Worm (Caenorhabditis elegans) whole organism, L4 larva: Measurements from ENCODE around the gene B0284.3.

Source experiments
- F10B5.3 ChIP-seq: sonication (generic microtip); optimal IDR thresholded peaks from 2 replicates; lab custom pipeline; 2016; ENCODE audit warnings: mild to moderate bottlenecking, missing genetic modification characterization, missing compliant biosample characterization
- F44E2.7 ChIP-seq: fragments of 200-800 bp; sonication (Bioruptor generic); IDR thresholded peaks from 2 replicates; pipeline ENCODE4 v2.1.2; 2022; ENCODE audit warnings: missing genetic modification characterization, missing compliant biosample characterization
- Y75B8A.6 ChIP-seq: fragments of 200-800 bp; sonication (Bioruptor generic); IDR thresholded peaks from 2 replicates; pipeline ENCODE4 v1.3.6; 2022; ENCODE audit warnings: missing genetic modification reagents, missing genetic modification characterization, missing compliant biosample characterization
- ZK337.2 ChIP-seq: fragments of 200-800 bp; sonication (Bioruptor generic); IDR thresholded peaks from 2 replicates; pipeline ENCODE4 v1.3.6; 2022; ENCODE audit warnings: missing genetic modification reagents, missing genetic modification characterization, missing compliant biosample characterization
- aha-1 ChIP-seq: fragments of 150-350 bp; peaks from one replicate; lab custom pipeline; 2014; ENCODE audit warnings: missing biosample characterization, missing genetic modification characterization
- daf-16 ChIP-seq, 3 experiments: sonication (generic microtip); optimal IDR thresholded peaks; 2 replicates each; lab custom pipeline; 2016 to 2017; ENCODE audit warnings: missing genetic modification characterization in 3 of 3, missing genetic modification reagents in 3 of 3, mild to moderate bottlenecking in 2 of 3, missing compliant biosample characterization in 2 of 3, missing biosample characterization in 1 of 3, moderate library complexity in 1 of 3
- daf-8 ChIP-seq: fragments of 200-800 bp; sonication (Bioruptor generic); IDR thresholded peaks from 2 replicates; pipeline ENCODE4 v1.3.6; 2022; ENCODE audit warnings: missing genetic modification characterization, missing compliant biosample characterization
- dmd-6 ChIP-seq: fragments of 200-800 bp; sonication (Bioruptor generic); IDR thresholded peaks from 2 replicates; pipeline ENCODE4 v1.3.6; 2022; ENCODE audit warnings: missing genetic modification reagents, missing genetic modification characterization, missing compliant biosample characterization
- dpl-1 ChIP-seq: fragments of 150-350 bp; optimal IDR thresholded peaks from 2 replicates; lab custom pipeline; 2014; ENCODE audit warnings: missing biosample characterization, missing genetic modification reagents, missing genetic modification characterization
- dve-1 ChIP-seq: sonication (generic microtip); optimal IDR thresholded peaks from 2 replicates; lab custom pipeline; 2017; ENCODE audit warnings: antibody characterized with exemption, mild to moderate bottlenecking, missing genetic modification characterization, missing compliant biosample characterization; ENCODE audit not compliant: insufficient read depth
- egl-43 ChIP-seq: fragments of 200-800 bp; sonication (Bioruptor generic); IDR thresholded peaks from 2 replicates; pipeline ENCODE4 v1.3.6; 2022; ENCODE audit warnings: missing genetic modification reagents, missing genetic modification characterization, missing compliant biosample characterization
- fkh-10 ChIP-seq: fragments of 150-350 bp; optimal IDR thresholded peaks from 2 replicates; lab custom pipeline; 2014; ENCODE audit warnings: missing biosample characterization, missing genetic modification reagents, missing genetic modification characterization
- gei-8 ChIP-seq: fragments of 200-800 bp; sonication (Bioruptor generic); optimal IDR thresholded peaks from 2 replicates; lab custom pipeline; 2018; ENCODE audit warnings: mild to moderate bottlenecking, missing genetic modification characterization, missing compliant biosample characterization
- hif-1 ChIP-seq, 2 experiments: sonication (generic microtip); optimal IDR thresholded peaks; 2 replicates each; lab custom pipeline; 2016 to 2017; ENCODE audit warnings: missing compliant biosample characterization in 2 of 2, missing genetic modification characterization in 2 of 2, missing genetic modification reagents in 2 of 2, missing genotype in 2 of 2, mild to moderate bottlenecking in 1 of 2
- hlh-11 ChIP-seq: fragments of 200-800 bp; sonication (Bioruptor generic); optimal IDR thresholded peaks from 2 replicates; lab custom pipeline; 2018; ENCODE audit warnings: mild to moderate bottlenecking, missing genetic modification characterization, missing compliant biosample characterization
- hmg-1.1 ChIP-seq: fragments of 200-800 bp; sonication (Bioruptor generic); IDR thresholded peaks from 2 replicates; pipeline ENCODE4 v1.3.6; 2022; ENCODE audit warnings: missing genetic modification reagents, missing genetic modification characterization, missing compliant biosample characterization
- jun-1 ChIP-seq: fragments of 150-350 bp; optimal IDR thresholded peaks from 2 replicates; lab custom pipeline; 2014; ENCODE audit warnings: missing biosample characterization, missing genetic modification reagents, missing genetic modification characterization
- lim-7 ChIP-seq: fragments of 200-800 bp; sonication (Bioruptor generic); IDR thresholded peaks from 2 replicates; pipeline ENCODE4 v1.3.6; 2022; ENCODE audit warnings: missing genetic modification characterization, missing compliant biosample characterization
- lin-15B ChIP-seq: fragments of 150-350 bp; sonication (generic microtip); optimal IDR thresholded peaks from 3 replicates; lab custom pipeline; 2014; ENCODE audit warnings: missing biosample characterization, missing genetic modification characterization
- lin-38 ChIP-seq: fragments of 200-800 bp; sonication (Bioruptor generic); IDR thresholded peaks from 2 replicates; pipeline ENCODE4 v1.3.6; 2022; ENCODE audit warnings: missing genetic modification reagents, missing genetic modification characterization, missing compliant biosample characterization
- lir-3 ChIP-seq: sonication (generic microtip); optimal IDR thresholded peaks from 2 replicates; lab custom pipeline; 2016; ENCODE audit warnings: mild to moderate bottlenecking, missing genetic modification characterization, missing compliant biosample characterization
- lsy-2 ChIP-seq, 2 experiments: fragments of 150-350 bp in 1 of 2; sonication (generic microtip) in 1 of 2; optimal IDR thresholded peaks; 2 replicates each; lab custom pipeline; 2014 to 2017; ENCODE audit warnings: missing biosample characterization in 2 of 2, missing genetic modification characterization in 2 of 2
- mdl-1 ChIP-seq, 2 experiments: fragments of 150-350 bp in 1 of 2; sonication (generic microtip) in 1 of 2; optimal IDR thresholded peaks; 2 replicates each; lab custom pipeline; 2014 to 2017; ENCODE audit warnings: missing biosample characterization in 2 of 2, missing genetic modification characterization in 2 of 2
- mdt-29 ChIP-seq: fragments of 200-800 bp; sonication (Bioruptor generic); IDR thresholded peaks from 2 replicates; pipeline ENCODE4 v1.3.6; 2022; ENCODE audit warnings: missing genetic modification reagents, missing genetic modification characterization, missing compliant biosample characterization
- mep-1 ChIP-seq: fragments of 150-350 bp; sonication (generic microtip); optimal IDR thresholded peaks from 3 replicates; lab custom pipeline; 2014; ENCODE audit warnings: missing biosample characterization, missing genetic modification characterization
- mes-2 ChIP-seq: sonication (generic microtip); optimal IDR thresholded peaks from 2 replicates; lab custom pipeline; 2016; ENCODE audit warnings: missing genotype, mild to moderate bottlenecking, missing genetic modification characterization, missing compliant biosample characterization; ENCODE audit not compliant: poor library complexity, severe bottlenecking
- mxl-3 ChIP-seq: fragments of 200-800 bp; sonication (Bioruptor generic); optimal IDR thresholded peaks from 2 replicates; lab custom pipeline; 2018; ENCODE audit warnings: mild to moderate bottlenecking, missing genetic modification characterization, missing compliant biosample characterization
- nhr-41 ChIP-seq: fragments of 200-800 bp; sonication (Bioruptor generic); IDR thresholded peaks from 2 replicates; pipeline ENCODE4 v1.3.6; 2022; ENCODE audit warnings: missing genetic modification reagents, missing genetic modification characterization, missing compliant biosample characterization
- nhr-6 ChIP-seq: fragments of 150-350 bp; optimal IDR thresholded peaks from 2 replicates; lab custom pipeline; 2014; ENCODE audit warnings: missing biosample characterization, missing genetic modification characterization
- nhr-76 ChIP-seq: fragments of 150-350 bp; optimal IDR thresholded peaks from 2 replicates; lab custom pipeline; 2014; ENCODE audit warnings: missing biosample characterization, missing genetic modification characterization
- pha-4 ChIP-seq, 2 experiments: fragments of 150-350 bp in 1 of 2; fragments of 200-800 bp in 1 of 2; sonication (Bioruptor generic) in 1 of 2; IDR thresholded peaks in 1 of 2; optimal IDR thresholded peaks in 1 of 2; 2 replicates each; pipeline versions ENCODE4 v1.3.6 to Lab custom; 2014 to 2022; ENCODE audit warnings: missing genetic modification characterization in 2 of 2, missing genetic modification reagents in 2 of 2, missing biosample characterization in 1 of 2, missing compliant biosample characterization in 1 of 2
- rbr-2 ChIP-seq: sonication (generic microtip); optimal IDR thresholded peaks from 2 replicates; lab custom pipeline; 2016; ENCODE audit warnings: missing genotype, missing genetic modification characterization, missing compliant biosample characterization
- set-16 ChIP-seq: fragments of 200-800 bp; sonication (Bioruptor generic); IDR thresholded peaks from 2 replicates; pipeline ENCODE4 v1.3.6; 2022; ENCODE audit warnings: missing genetic modification reagents, missing genetic modification characterization, missing compliant biosample characterization
- snpc-1.2 ChIP-seq: fragments of 200-800 bp; sonication (Bioruptor generic); IDR thresholded peaks from 2 replicates; pipeline ENCODE4 v1.3.6; 2022; ENCODE audit warnings: missing genetic modification reagents, missing genetic modification characterization, missing compliant biosample characterization
- spr-1 ChIP-seq: sonication (generic microtip); optimal IDR thresholded peaks from 2 replicates; lab custom pipeline; 2016; ENCODE audit warnings: mild to moderate bottlenecking, missing genetic modification characterization, missing compliant biosample characterization
- unc-130 ChIP-seq: sonication (generic microtip); optimal IDR thresholded peaks from 2 replicates; lab custom pipeline; 2016; ENCODE audit warnings: missing genetic modification reagents, missing genetic modification characterization, missing compliant biosample characterization
- unc-62 ChIP-seq, 3 experiments: fragments of 150-350 bp in 1 of 3; sonication (generic microtip); optimal IDR thresholded peaks in 2 of 3; peaks in 1 of 3; 1 replicate in 1 of 3; 2 replicates in 2 of 3; lab custom pipeline; 2014 to 2017; ENCODE audit warnings: missing biosample characterization in 3 of 3, missing genetic modification characterization in 3 of 3, missing genetic modification reagents in 3 of 3, missing genotype in 1 of 3
- zag-1 ChIP-seq: fragments of 150-350 bp; optimal IDR thresholded peaks from 2 replicates; lab custom pipeline; 2014; ENCODE audit warnings: missing biosample characterization, missing genetic modification characterization
- zfp-3 ChIP-seq: fragments of 200-800 bp; sonication (Bioruptor generic); conservative IDR thresholded peaks from 2 replicates; pipeline ENCODE4 v1.3.6; 2022; ENCODE audit warnings: missing genetic modification reagents, missing genetic modification characterization, missing compliant biosample characterization
- ztf-7 ChIP-seq: fragments of 150-350 bp; optimal IDR thresholded peaks from 2 replicates; lab custom pipeline; 2014; ENCODE audit warnings: missing biosample characterization, missing genetic modification characterization

The B0284.3 gene

ce11 chrIII:4343070-4343469 is 36.5 kb downstream of the B0284.3 start, which contains the start of the genes B0285.3 and lcmt-1:
Gene B0285.3 (minus strand): TSS chrIII:4343336.
Gene lcmt-1 (plus strand): TSS chrIII:4343446.
- TF ChIP-seq aha-1 (tag; lab: Kevin White, UChicago) (peak; percentile 72), dmd-6 (GFP tag; lab: Robert Waterston, UW) (no peak), ZK337.2 (GFP tag; lab: Robert Waterston, UW) (peak; percentile 60; the same call in 1 of the 2 replicates), dpl-1 (peak; percentile 55), zfp-3 (GFP tag; lab: Robert Waterston, UW) (no peak), mes-2 (tag; lab: Kevin White, UChicago) (peak; percentile 94), nhr-41 (GFP tag; lab: Robert Waterston, UW) (no peak), hif-1 (tag; optimal IDR thresholded peaks at IDR 0.05; lab: Kevin White, UChicago) (peak in 1 of 2 experiments; percentile 70), lsy-2 (tag; optimal IDR thresholded peaks at IDR 0.05; lab: Kevin White, UChicago) (peak in 1 of 2 experiments; percentile 66), unc-62 (GFP tag; optimal IDR thresholded peaks at IDR 0.05 in 1 of 2; lab: Kevin White, UChicago) (peak in 1 of 2 experiments; percentile 84), unc-62 (tag; optimal IDR thresholded peaks at IDR 0.05; lab: Kevin White, UChicago) (no peak), unc-130 (GFP tag; lab: Kevin White, UChicago) (peak; percentile 72)

ce11 chrIII:4335614-4336013 is 44.0 kb downstream of the B0284.3 start:
- peak; percentile 2 for TF ChIP-seq mxl-3 (GFP tag; lab: Kevin White, UChicago)
- no peak for TF ChIP-seq daf-8 (GFP tag; lab: Robert Waterston, UW)
- TF ChIP-seq Y75B8A.6 (GFP tag; lab: Robert Waterston, UW), result no peak
- peak; percentile 51; the same call in 1 of the 2 replicates for TF ChIP-seq egl-43 (GFP tag; lab: Robert Waterston, UW)
- TF ChIP-seq snpc-1.2, result no peak
- no peak for TF ChIP-seq gei-8 (GFP tag; lab: Kevin White, UChicago)
- peak in 1 of 2 experiments; percentile 42 for TF ChIP-seq unc-62 (GFP tag; optimal IDR thresholded peaks at IDR 0.05 in 1 of 2; lab: Kevin White, UChicago)
- no peak for TF ChIP-seq unc-62 (tag; optimal IDR thresholded peaks at IDR 0.05; lab: Kevin White, UChicago)
- no peak for TF ChIP-seq ztf-7 (tag; lab: Kevin White, UChicago)
- no peak for TF ChIP-seq nhr-76 (tag; lab: Kevin White, UChicago)
- no peak for TF ChIP-seq lin-15B (tag; lab: Kevin White, UChicago)
- no peak for TF ChIP-seq F44E2.7 (GFP tag; lab: Robert Waterston, UW)
- TF ChIP-seq hlh-11, result peak; percentile 0
- peak; percentile 74 for TF ChIP-seq hmg-1.1 (GFP tag; lab: Robert Waterston, UW)
- TF ChIP-seq fkh-10 (GFP tag; lab: Kevin White, UChicago), result peak; percentile 6
- TF ChIP-seq F10B5.3 (tag; lab: Kevin White, UChicago), result no peak
- TF ChIP-seq hif-1 (tag; optimal IDR thresholded peaks at IDR 0.05; lab: Kevin White, UChicago), result peak in 1 of 2 experiments; percentile 31
- peak; percentile 42; the same call in 1 of the 2 replicates for TF ChIP-seq set-16 (GFP tag; lab: Robert Waterston, UW)
- peak in 1 of 2 experiments; percentile 59 for TF ChIP-seq mdl-1 (tag; optimal IDR thresholded peaks at IDR 0.05; lab: Kevin White, UChicago)
- no peak for TF ChIP-seq lir-3
- TF ChIP-seq lsy-2 (tag; optimal IDR thresholded peaks at IDR 0.05; lab: Kevin White, UChicago), result peak; percentile 17 to 35
- TF ChIP-seq rbr-2, result peak; percentile 54
- TF ChIP-seq jun-1, result no peak
- TF ChIP-seq spr-1 (tag; lab: Kevin White, UChicago), result no peak
- peak; percentile 26 for TF ChIP-seq mes-2 (tag; lab: Kevin White, UChicago)
- TF ChIP-seq, all 104 proteins: peak for 12

- TF ChIP-seq daf-16 (GFP tag; optimal IDR thresholded peaks at IDR 0.05; lab: Kevin White, UChicago) (no peak), daf-16 (tag; optimal IDR thresholded peaks at IDR 0.05; lab: Kevin White, UChicago) (no peak), zag-1 (tag; lab: Kevin White, UChicago) (no peak), mdt-29 (GFP tag; lab: Robert Waterston, UW) (no peak), pha-4 (GFP tag; IDR thresholded peaks at IDR 0.05; lab: Robert Waterston, UW) (no peak), pha-4 (tag; optimal IDR thresholded peaks at IDR 0.05; lab: Kevin White, UChicago) (peak; percentile 12), dpl-1 (peak; percentile 45), unc-62 (GFP tag; optimal IDR thresholded peaks at IDR 0.05 in 1 of 2; lab: Kevin White, UChicago) (peak in 1 of 2 experiments; percentile 41), unc-62 (tag; optimal IDR thresholded peaks at IDR 0.05; lab: Kevin White, UChicago) (no peak), lim-7 (GFP tag; lab: Robert Waterston, UW) (no peak), hlh-11 (peak; percentile 32), nhr-6 (tag; lab: Kevin White, UChicago) (peak; percentile 15), mep-1 (tag; lab: Kevin White, UChicago) (peak; percentile 42), gei-8 (GFP tag; lab: Kevin White, UChicago) (no peak), lin-38 (GFP tag; lab: Robert Waterston, UW) (0 out of 2 replicates have a peak, but pooled peaks have one; percentile 11), lsy-2 (tag; optimal IDR thresholded peaks at IDR 0.05; lab: Kevin White, UChicago) (peak in 1 of 2 experiments; percentile 70), lir-3 (no peak), dve-1 (peak; percentile 49), Y75B8A.6 (GFP tag; lab: Robert Waterston, UW) (no peak), mes-2 (tag; lab: Kevin White, UChicago) (peak; percentile 76)
These were observed 47.0 kb downstream of the B0284.3 start, which contains the start of gene cdk-12 for ce11 chrIII:4332543-4333042. Gene cdk-12 (plus strand): TSS chrIII:4332992.
